Fruit fly (Drosophila melanogaster): ENCODE data around the gene CG14722.

The CG14722 gene

dm6 chr3R:11780181-11780688 lies 38.5 kb downstream of the CG14722 start (continued):
- TF ChIP-seq fd102C (GFP tag; optimal IDR thresholded peaks at IDR 0.05): peak; percentile 92
- TF ChIP-seq CG34224 (GFP tag; IDR thresholded peaks at IDR 0.05; ENCODE audit: partially characterized antibody): no peak
- TF ChIP-seq CG6175 (GFP tag; IDR thresholded peaks at IDR 0.05): no peak
- no peak for TF ChIP-seq unc-4 (GFP tag; IDR thresholded peaks at IDR 0.05; ENCODE audit: partially characterized antibody)
- TF ChIP-seq CG17186 (GFP tag; optimal IDR thresholded peaks at IDR 0.05): peak; percentile 58
- TF ChIP-seq maf-S (GFP tag; optimal IDR thresholded peaks at IDR 0.05): no peak
- TF ChIP-seq CG6765 (GFP tag; optimal IDR thresholded peaks at IDR 0.05): no peak
- peak in 1 of 3 experiments; percentile 100 for TF ChIP-seq lola (GFP tag; optimal IDR thresholded peaks at IDR 0.05)
- peak; percentile 73 for TF ChIP-seq chn (GFP tag; optimal IDR thresholded peaks at IDR 0.05)
- no peak for TF ChIP-seq CG1792 (GFP tag; optimal IDR thresholded peaks at IDR 0.05)
- peak; percentile 39; the same call in 1 of the 2 replicates for TF ChIP-seq dan (GFP tag; IDR thresholded peaks at IDR 0.05)
- TF ChIP-seq CG7745 (tag; optimal IDR thresholded peaks at IDR 0.05): peak; percentile 23
- TF ChIP-seq CG11696 (GFP tag; IDR thresholded peaks at IDR 0.05): no peak
- peak; percentile 28 to 76 for TF ChIP-seq Pdp1 (GFP tag; optimal IDR thresholded peaks at IDR 0.05)
- TF ChIP-seq CG12299 (tag; optimal IDR thresholded peaks at IDR 0.05): peak; percentile 80
- TF ChIP-seq CG6272 (GFP tag; IDR thresholded peaks at IDR 0.05): peak; percentile 85
- TF ChIP-seq CG15073 (GFP tag; optimal IDR thresholded peaks at IDR 0.05): peak; percentile 65
- no peak for TF ChIP-seq hth (optimal IDR thresholded peaks at IDR 0.05)
- TF ChIP-seq sc (optimal IDR thresholded peaks at IDR 0.05): no peak
- TF ChIP-seq sc (GFP tag; optimal IDR thresholded peaks at IDR 0.05): peak; percentile 97
- no peak for TF ChIP-seq CG14965 (GFP tag; optimal IDR thresholded peaks at IDR 0.05; ENCODE audit: borderline replicate concordance)
- peak; percentile 60 for TF ChIP-seq lilli (GFP tag; optimal IDR thresholded peaks at IDR 0.05)
- no peak for TF ChIP-seq CG17612 (GFP tag; IDR thresholded peaks at IDR 0.05)
- TF ChIP-seq CG30020 (tag; optimal IDR thresholded peaks at IDR 0.05): peak; percentile 82
- TF ChIP-seq gsb (GFP tag; IDR thresholded peaks at IDR 0.05): no peak
- TF ChIP-seq Rx (GFP tag; IDR thresholded peaks at IDR 0.05): peak; percentile 73
- no peak for TF ChIP-seq sna (GFP tag; IDR thresholded peaks at IDR 0.05; ENCODE audit: partially characterized antibody)
- no peak for TF ChIP-seq sima (GFP tag; optimal IDR thresholded peaks at IDR 0.05)
- peak; percentile 87 for TF ChIP-seq CG12942 (GFP tag; optimal IDR thresholded peaks at IDR 0.05)
- no peak for TF ChIP-seq sr (GFP tag; IDR thresholded peaks at IDR 0.05)
- TF ChIP-seq phol (tag; optimal IDR thresholded peaks at IDR 0.05): peak; percentile 98
- TF ChIP-seq CG6254 (GFP tag; optimal IDR thresholded peaks at IDR 0.05): peak; percentile 93
- TF ChIP-seq HLH54F (GFP tag; optimal IDR thresholded peaks at IDR 0.05): no peak
- TF ChIP-seq insv (GFP tag; optimal IDR thresholded peaks at IDR 0.05): peak in 1 of 2 experiments; percentile 11
- TF ChIP-seq Optix (GFP tag; IDR thresholded peaks at IDR 0.05): peak; percentile 78
- TF ChIP-seq gem (tag; optimal IDR thresholded peaks at IDR 0.05): peak; percentile 98
- no peak for TF ChIP-seq bigmax (GFP tag; optimal IDR thresholded peaks at IDR 0.05)
- peak; percentile 93 for TF ChIP-seq Blimp-1 (GFP tag; optimal IDR thresholded peaks at IDR 0.05)
- TF ChIP-seq HmgZ (tag; optimal IDR thresholded peaks at IDR 0.05): peak; percentile 15
- TF ChIP-seq CG5953 (GFP tag; IDR thresholded peaks at IDR 0.05): peak; percentile 85
- peak; percentile 73 for TF ChIP-seq stwl (tag; optimal IDR thresholded peaks at IDR 0.05)
- peak; percentile 34 for TF ChIP-seq slou (GFP tag; optimal IDR thresholded peaks at IDR 0.05)
- TF ChIP-seq CG31441 (GFP tag; IDR thresholded peaks at IDR 0.05): peak; percentile 99
- no peak for TF ChIP-seq Dip3 (GFP tag; optimal IDR thresholded peaks at IDR 0.05)
- TF ChIP-seq Jarid2 (GFP tag; optimal IDR thresholded peaks at IDR 0.05): peak; percentile 71
- TF ChIP-seq CG7987 (GFP tag; optimal IDR thresholded peaks at IDR 0.05): peak; percentile 68
- TF ChIP-seq fu2 (GFP tag; optimal IDR thresholded peaks at IDR 0.05): no peak
- TF ChIP-seq cad (GFP tag; optimal IDR thresholded peaks at IDR 0.05): no peak
- TF ChIP-seq CG4404 (GFP tag; IDR thresholded peaks at IDR 0.05): peak; percentile 93
- TF ChIP-seq prd (optimal IDR thresholded peaks at IDR 0.05): no peak
- peak; percentile 93 for TF ChIP-seq prd (GFP tag; IDR thresholded peaks at IDR 0.05)
